Worm (Caenorhabditis elegans) whole organism, young adult: ENCODE data around the gene nhr-211.
A peak's percentile ranks its signal among the peaks of the same experiment; 100 is the strongest.

Experiments
- B0035.1 ChIP-seq: sonication (generic microtip); optimal IDR thresholded peaks from 2 replicates; lab custom pipeline; 2016; ENCODE audit warnings: missing genetic modification characterization, mild to moderate bottlenecking, missing compliant biosample characterization, missing genotype, missing genetic modification reagents
- B0336.3 ChIP-seq: fragments of 200-800 bp; sonication (Bioruptor generic); IDR thresholded peaks from 2 replicates; pipeline ENCODE4 v1.3.6; 2022; ENCODE audit warnings: missing genetic modification characterization, missing compliant biosample characterization
- F22D6.2 ChIP-seq: sonication (generic microtip); optimal IDR thresholded peaks from 2 replicates; lab custom pipeline; 2016; ENCODE audit warnings: mild to moderate bottlenecking, missing genetic modification characterization, missing compliant biosample characterization
- F23B12.7 ChIP-seq: sonication (generic microtip); optimal IDR thresholded peaks from 2 replicates; lab custom pipeline; 2017; ENCODE audit warnings: missing genetic modification characterization, mild to moderate bottlenecking, missing compliant biosample characterization, antibody characterized with exemption, moderate library complexity; ENCODE audit not compliant: insufficient read depth
- F52B5.7 ChIP-seq: sonication (generic microtip); optimal IDR thresholded peaks from 2 replicates; lab custom pipeline; 2016; ENCODE audit warnings: mild to moderate bottlenecking, missing genetic modification characterization, missing compliant biosample characterization
- T26A5.8 ChIP-seq: sonication (generic microtip); optimal IDR thresholded peaks from 2 replicates; lab custom pipeline; 2016; ENCODE audit warnings: missing genetic modification characterization, missing compliant biosample characterization
- Y53G8AR.9 ChIP-seq: fragments of 200-800 bp; sonication (Bioruptor generic); conservative IDR thresholded peaks from 2 replicates; pipeline ENCODE4 v1.3.6; 2022; ENCODE audit warnings: missing genetic modification reagents, missing genetic modification characterization, missing compliant biosample characterization
- ZK185.1 ChIP-seq: sonication (generic microtip); optimal IDR thresholded peaks from 2 replicates; lab custom pipeline; 2016; ENCODE audit warnings: mild to moderate bottlenecking, missing genetic modification characterization, missing compliant biosample characterization; ENCODE audit not compliant: poor library complexity, severe bottlenecking
- ama-1 ChIP-seq, 3 experiments: fragments of 150-350 bp in 1 of 3; sonication (generic microtip) in 2 of 3; optimal IDR thresholded peaks; 2 replicates each; lab custom pipeline; 2014 to 2018; ENCODE audit warnings: missing biosample characterization in 2 of 3, missing genetic modification characterization in 2 of 3, missing genetic modification reagents in 2 of 3
- aptf-2 ChIP-seq: fragments of 200-800 bp; sonication (Bioruptor generic); conservative IDR thresholded peaks from 2 replicates; pipeline ENCODE4 v1.3.6; 2022; ENCODE audit warnings: missing genetic modification reagents, missing genetic modification characterization, missing compliant biosample characterization
- bed-1 ChIP-seq: fragments of 200-800 bp; sonication (Bioruptor generic); IDR thresholded peaks from 2 replicates; pipeline ENCODE4 v1.3.6; 2022; ENCODE audit warnings: missing genetic modification reagents, missing genetic modification characterization, missing compliant biosample characterization
- ccch-3 ChIP-seq: fragments of 200-800 bp; sonication (Bioruptor generic); optimal IDR thresholded peaks from 2 replicates; lab custom pipeline; 2018; ENCODE audit warnings: mild to moderate bottlenecking, missing genetic modification characterization, missing compliant biosample characterization
- ceh-100 ChIP-seq: fragments of 200-800 bp; sonication (Bioruptor generic); IDR thresholded peaks from 2 replicates; pipeline ENCODE4 v1.3.6; 2022; ENCODE audit warnings: missing genetic modification reagents, missing genetic modification characterization, missing compliant biosample characterization
- ceh-79 ChIP-seq: sonication (generic microtip); optimal IDR thresholded peaks from 2 replicates; lab custom pipeline; 2017; ENCODE audit warnings: mild to moderate bottlenecking, missing genetic modification characterization, missing compliant biosample characterization
- die-1 ChIP-seq: sonication (generic microtip); optimal IDR thresholded peaks from 2 replicates; lab custom pipeline; 2016; ENCODE audit warnings: missing genotype, mild to moderate bottlenecking, missing genetic modification characterization, missing compliant biosample characterization
- egl-44 ChIP-seq: fragments of 200-800 bp; sonication (Bioruptor generic); IDR thresholded peaks from 2 replicates; pipeline ENCODE4 v1.3.6; 2022; ENCODE audit warnings: missing genetic modification reagents, missing genetic modification characterization, missing compliant biosample characterization
- gei-17 ChIP-seq: fragments of 200-800 bp; sonication (Bioruptor generic); optimal IDR thresholded peaks from 2 replicates; lab custom pipeline; 2018; ENCODE audit warnings: mild to moderate bottlenecking, missing genetic modification characterization, missing compliant biosample characterization
- him-1 ChIP-seq: sonication (generic microtip); optimal IDR thresholded peaks from 2 replicates; lab custom pipeline; 2016; ENCODE audit warnings: missing genotype, missing genetic modification reagents, missing genetic modification characterization, missing compliant biosample characterization
- hlh-26 ChIP-seq: fragments of 200-800 bp; sonication (Bioruptor generic); conservative IDR thresholded peaks from 2 replicates; pipeline ENCODE4 v1.3.6; 2022; ENCODE audit warnings: missing genetic modification reagents, missing genetic modification characterization, missing compliant biosample characterization
- hmg-1.2 ChIP-seq: fragments of 200-800 bp; sonication (Bioruptor generic); IDR thresholded peaks from 2 replicates; pipeline ENCODE4 v1.3.6; 2022; ENCODE audit warnings: missing genetic modification reagents, missing genetic modification characterization, missing compliant biosample characterization
- let-526 ChIP-seq: fragments of 200-800 bp; sonication (Bioruptor generic); IDR thresholded peaks from 2 replicates; pipeline ENCODE4 v1.3.6; 2022; ENCODE audit warnings: missing genetic modification reagents, missing genetic modification characterization, missing compliant biosample characterization
- lin-26 ChIP-seq: fragments of 200-800 bp; sonication (Bioruptor generic); IDR thresholded peaks from 2 replicates; pipeline ENCODE4 v1.3.6; 2022; ENCODE audit warnings: missing genetic modification reagents, missing genetic modification characterization, missing compliant biosample characterization
- lin-40 ChIP-seq: sonication (generic microtip); optimal IDR thresholded peaks from 2 replicates; lab custom pipeline; 2016; ENCODE audit warnings: missing genetic modification characterization, mild to moderate bottlenecking, missing compliant biosample characterization, missing genotype, missing genetic modification reagents
- madf-8 ChIP-seq: fragments of 200-800 bp; sonication (Bioruptor generic); conservative IDR thresholded peaks from 2 replicates; pipeline ENCODE4 v1.3.6; 2022; ENCODE audit warnings: missing genetic modification reagents, missing genetic modification characterization, missing compliant biosample characterization
- mel-28 ChIP-seq: sonication (generic microtip); optimal IDR thresholded peaks from 2 replicates; lab custom pipeline; 2016; ENCODE audit warnings: borderline replicate concordance, mild to moderate bottlenecking, missing genetic modification characterization, missing compliant biosample characterization
- nfya-1 ChIP-seq: sonication (generic microtip); optimal IDR thresholded peaks from 2 replicates; lab custom pipeline; 2017; ENCODE audit warnings: antibody characterized with exemption, missing compliant biosample characterization, missing genetic modification characterization, borderline replicate concordance; ENCODE audit not compliant: insufficient read depth
- nhr-120 ChIP-seq: fragments of 200-800 bp; sonication (Bioruptor generic); IDR thresholded peaks from 2 replicates; pipeline ENCODE4 v1.3.6; 2022; ENCODE audit warnings: missing genetic modification characterization, missing compliant biosample characterization
- nhr-80 ChIP-seq: sonication (generic microtip); optimal IDR thresholded peaks from 2 replicates; lab custom pipeline; 2016; ENCODE audit warnings: missing genetic modification characterization, missing compliant biosample characterization
- pha-4 ChIP-seq: fragments of 150-350 bp; sonication (generic microtip); optimal IDR thresholded peaks from 2 replicates; lab custom pipeline; 2014; ENCODE audit warnings: missing biosample characterization, missing genetic modification reagents, missing genetic modification characterization
- sea-2 ChIP-seq: fragments of 200-800 bp; sonication (Bioruptor generic); IDR thresholded peaks from 2 replicates; pipeline ENCODE4 v1.3.6; 2022; ENCODE audit warnings: missing genetic modification characterization, missing compliant biosample characterization
- snpc-4 ChIP-seq, 5 experiments: fragments of 150-350 bp in 1 of 5; sonication (generic microtip) in 4 of 5; optimal IDR thresholded peaks; 2 replicates each; lab custom pipeline; 2014 to 2018; ENCODE audit warnings: missing genetic modification characterization in 5 of 5, missing biosample characterization in 3 of 5, antibody characterized with exemption in 2 of 5, mild to moderate bottlenecking in 2 of 5, missing compliant biosample characterization in 2 of 5, missing genotype in 2 of 5, moderate library complexity in 2 of 5, missing genetic modification reagents in 1 of 5
- unc-62 ChIP-seq: fragments of 150-350 bp; optimal IDR thresholded peaks from 2 replicates; lab custom pipeline; 2014; ENCODE audit warnings: missing biosample characterization, missing genetic modification reagents, missing genetic modification characterization
- xnd-1 ChIP-seq: sonication (generic microtip); optimal IDR thresholded peaks from 2 replicates; lab custom pipeline; 2016; ENCODE audit warnings: missing genotype, missing genetic modification reagents, missing genetic modification characterization, missing compliant biosample characterization
- zfh-2 ChIP-seq: fragments of 200-800 bp; sonication (Bioruptor generic); conservative IDR thresholded peaks from 2 replicates; pipeline ENCODE4 v1.3.6; 2022; ENCODE audit warnings: missing genetic modification reagents, missing genetic modification characterization, missing compliant biosample characterization
- ztf-28 ChIP-seq: fragments of 200-800 bp; sonication (Bioruptor generic); IDR thresholded peaks from 2 replicates; pipeline ENCODE4 v1.3.6; 2022; ENCODE audit warnings: missing genetic modification reagents, missing genetic modification characterization, missing compliant biosample characterization
- ztf-3 ChIP-seq: fragments of 200-800 bp; sonication (Bioruptor generic); optimal IDR thresholded peaks from 2 replicates; lab custom pipeline; 2018; ENCODE audit warnings: mild to moderate bottlenecking, missing genetic modification characterization, missing compliant biosample characterization

Gene nhr-211

DNA sequence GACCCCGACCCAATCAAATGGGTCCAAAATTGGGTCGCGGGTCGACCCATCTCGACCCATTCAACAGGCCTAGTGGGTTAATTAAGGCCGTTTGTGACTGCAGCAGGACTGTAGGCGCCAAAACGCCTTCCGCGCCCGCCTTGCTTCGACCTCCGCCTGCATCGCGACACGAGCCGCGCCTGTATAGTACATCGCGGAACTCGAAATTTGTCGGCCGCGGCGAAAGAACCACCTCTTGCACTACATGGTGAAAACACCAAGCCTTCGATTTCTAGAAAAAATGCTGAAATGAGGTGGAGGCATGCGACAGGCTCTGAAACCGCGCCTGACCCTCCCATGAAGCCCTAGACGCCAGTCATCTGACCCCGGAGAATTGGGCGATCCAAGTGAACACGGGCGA is 1.2 kb downstream of the nhr-211 start:
- TF ChIP-seq ama-1 (optimal IDR thresholded peaks at IDR 0.05; lab: Kevin White, UChicago), result no peak
- no peak for TF ChIP-seq ama-1 (GFP tag; optimal IDR thresholded peaks at IDR 0.05; lab: Kevin White, UChicago)
- TF ChIP-seq snpc-4 (GFP tag; optimal IDR thresholded peaks at IDR 0.05; lab: Kevin White, UChicago), result no peak
- peak in 2 of 4 experiments; percentile 57 to 72 for TF ChIP-seq snpc-4 (tag; optimal IDR thresholded peaks at IDR 0.05; lab: Kevin White, UChicago)
- no peak for TF ChIP-seq let-526 (GFP tag; lab: Robert Waterston, UW)
- TF ChIP-seq ztf-28 (GFP tag; lab: Robert Waterston, UW), result no peak
- TF ChIP-seq egl-44 (GFP tag; lab: Robert Waterston, UW), result no peak
- no peak for TF ChIP-seq B0035.1 (tag; lab: Kevin White, UChicago)
- TF ChIP-seq hmg-1.2, result peak; percentile 13; the same call in 1 of the 2 replicates
- TF ChIP-seq lin-26, result no peak
- TF ChIP-seq sea-2 (GFP tag; lab: Robert Waterston, UW), result no peak
- no peak for TF ChIP-seq nhr-120 (GFP tag; lab: Robert Waterston, UW)
- TF ChIP-seq hlh-26, result no peak
- peak; percentile 58 for TF ChIP-seq zfh-2 (GFP tag; lab: Robert Waterston, UW)
- no peak for TF ChIP-seq die-1 (tag; lab: Kevin White, UChicago)
- no peak for TF ChIP-seq pha-4
- no peak for TF ChIP-seq gei-17 (GFP tag; lab: Kevin White, UChicago)
- no peak for TF ChIP-seq ZK185.1 (tag; lab: Kevin White, UChicago)

DNA sequence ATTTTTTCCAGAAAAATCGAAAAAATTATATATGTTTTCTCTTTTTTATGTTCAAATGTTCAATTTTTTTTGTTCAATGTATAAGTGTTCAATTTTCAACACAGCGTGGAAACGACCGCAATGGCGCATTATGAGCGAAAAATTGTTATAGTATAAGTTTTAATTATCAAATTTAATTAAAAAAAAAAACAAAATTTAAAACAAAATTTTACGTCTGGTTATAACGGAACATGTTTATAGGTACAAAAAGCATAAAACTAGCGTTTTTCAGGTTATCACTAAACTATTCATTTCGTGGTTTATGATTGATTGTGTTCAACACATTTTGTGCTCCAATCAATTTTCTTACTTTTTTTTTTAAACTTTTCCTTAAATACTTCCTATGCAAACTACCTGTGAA is 2.5 kb downstream of the nhr-211 start, which contains the start of gene nhr-106:
nhr-106 (plus strand) TSS at position 301 of the 400 bp plus-strand sequence.
- peak; percentile 27 for TF ChIP-seq nhr-80 (tag; lab: Kevin White, UChicago)
- no peak for TF ChIP-seq unc-62 (GFP tag; lab: Kevin White, UChicago)

DNA sequence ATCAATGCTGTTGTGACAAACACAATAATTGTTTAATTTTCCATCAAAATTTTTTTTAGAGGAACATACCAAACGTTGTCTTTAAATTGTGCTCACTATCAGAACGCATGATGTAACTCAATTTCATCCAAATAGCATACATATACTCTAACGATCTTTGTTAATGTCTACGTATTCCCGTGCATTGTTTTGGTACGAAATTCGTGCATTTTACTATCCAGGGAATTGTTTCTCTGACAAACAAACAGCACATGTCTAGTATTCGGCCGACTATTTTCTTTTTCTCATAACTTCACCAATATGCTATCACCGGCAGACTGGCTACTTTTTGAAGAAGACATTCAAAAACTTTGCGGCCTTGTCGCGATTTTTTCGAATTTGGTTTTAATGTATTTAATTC is 4.6 kb downstream of the nhr-211 start, which contains the start of gene str-196:
str-196 (plus strand) TSS at position 301 of the 400 bp plus-strand sequence.
- no peak for TF ChIP-seq lin-40 (tag; lab: Kevin White, UChicago)
- no peak for TF ChIP-seq ccch-3 (GFP tag; lab: Kevin White, UChicago)
- no peak for TF ChIP-seq ceh-100 (GFP tag; lab: Robert Waterston, UW)
- TF ChIP-seq F52B5.7, result no peak
- TF ChIP-seq F23B12.7 (tag; lab: Kevin White, UChicago), result no peak
- no peak for TF ChIP-seq B0336.3
- no peak for TF ChIP-seq ztf-3 (GFP tag; lab: Kevin White, UChicago)
- no peak for TF ChIP-seq xnd-1 (tag; lab: Kevin White, UChicago)
- TF ChIP-seq T26A5.8 (tag; lab: Kevin White, UChicago), result no peak
- no peak for TF ChIP-seq Y53G8AR.9
- no peak for TF ChIP-seq nfya-1 (tag; lab: Kevin White, UChicago)
- TF ChIP-seq aptf-2 (GFP tag; lab: Robert Waterston, UW), result no peak
- no peak for TF ChIP-seq bed-1 (GFP tag; lab: Robert Waterston, UW)
- no peak for TF ChIP-seq madf-8
- TF ChIP-seq ceh-79 (tag; lab: Kevin White, UChicago), result no peak
- no peak for TF ChIP-seq F22D6.2
- no peak for TF ChIP-seq mel-28
- TF ChIP-seq him-1 (tag; lab: Kevin White, UChicago), result no peak
